Worm (Caenorhabditis elegans): ENCODE data around the gene C06E1.7.
A peak's percentile ranks its signal among the peaks of the same experiment; 100 is the strongest.

Gene C06E1.7

ce11 chrIII:8551705-8552104, 41.8 kb downstream of the C06E1.7 start:
- no peak for TF ChIP-seq nhr-77 (tag; optimal IDR thresholded peaks at IDR 0.05)
- TF ChIP-seq nhr-28 (tag; optimal IDR thresholded peaks at IDR 0.05) = peak; percentile 97

ce11 chrIII:8545515-8545914, 48.0 kb downstream of the C06E1.7 start, which contains the start of gene ZC21.6:
TSS of gene ZC21.6 (minus strand) at chrIII:8545615.
- TF ChIP-seq hlh-30 (tag; optimal IDR thresholded peaks at IDR 0.05; ENCODE audit: insufficient read depth) = no peak
- no peak for TF ChIP-seq egl-43 (GFP tag; IDR thresholded peaks at IDR 0.05)
- no peak for TF ChIP-seq mdt-29 (GFP tag; IDR thresholded peaks at IDR 0.05)
- no peak for TF ChIP-seq F37D6.2 (tag; optimal IDR thresholded peaks at IDR 0.05)
- TF ChIP-seq saeg-2 (GFP tag; IDR thresholded peaks at IDR 0.05) = no peak
- no peak for TF ChIP-seq mep-1 (tag; optimal IDR thresholded peaks at IDR 0.05)
- no peak for TF ChIP-seq daf-16 (GFP tag; optimal IDR thresholded peaks at IDR 0.05)
- TF ChIP-seq daf-16 (tag; optimal IDR thresholded peaks at IDR 0.05) = no peak
- TF ChIP-seq dmd-9 (GFP tag; IDR thresholded peaks at IDR 0.05) = no peak
- TF ChIP-seq vab-7 (GFP tag; IDR thresholded peaks at IDR 0.05) = no peak
- TF ChIP-seq unc-130 (GFP tag; optimal IDR thresholded peaks at IDR 0.05) = no peak
- no peak for TF ChIP-seq zfp-2 (tag; optimal IDR thresholded peaks at IDR 0.05)

All from whole organism, L4 larva.